Worm (Caenorhabditis elegans) whole organism, young adult: Measurements from ENCODE around the gene F40A3.3.

Experiments used
- B0035.1 ChIP-seq: sonication (generic microtip); optimal IDR thresholded peaks from 2 replicates; lab custom pipeline; 2016; ENCODE audit warnings: missing genetic modification characterization, mild to moderate bottlenecking, missing compliant biosample characterization, missing genotype, missing genetic modification reagents
- B0336.3 ChIP-seq: fragments of 200-800 bp; sonication (Bioruptor generic); IDR thresholded peaks from 2 replicates; pipeline ENCODE4 v1.3.6; 2022; ENCODE audit warnings: missing genetic modification characterization, missing compliant biosample characterization
- C17E4.6 ChIP-seq: fragments of 200-800 bp; sonication (Bioruptor generic); IDR thresholded peaks from 2 replicates; pipeline ENCODE4 v1.3.6; 2022; ENCODE audit warnings: missing genetic modification reagents, missing genetic modification characterization, missing compliant biosample characterization
- D2030.7 ChIP-seq: fragments of 200-800 bp; sonication (Bioruptor generic); IDR thresholded peaks from 2 replicates; pipeline ENCODE4 v1.3.6; 2022; ENCODE audit warnings: missing genetic modification reagents, missing genetic modification characterization, missing compliant biosample characterization
- F22D6.2 ChIP-seq: sonication (generic microtip); optimal IDR thresholded peaks from 2 replicates; lab custom pipeline; 2016; ENCODE audit warnings: mild to moderate bottlenecking, missing genetic modification characterization, missing compliant biosample characterization
- F33H1.4 ChIP-seq: fragments of 200-800 bp; sonication (Bioruptor generic); IDR thresholded peaks from 2 replicates; pipeline ENCODE4 v1.3.6; 2022; ENCODE audit warnings: missing genetic modification reagents, missing genetic modification characterization, missing compliant biosample characterization
- K12H6.12 ChIP-seq: fragments of 200-800 bp; sonication (Bioruptor generic); optimal IDR thresholded peaks from 2 replicates; lab custom pipeline; 2018; ENCODE audit warnings: mild to moderate bottlenecking, missing genetic modification characterization, missing compliant biosample characterization
- T07F8.4 ChIP-seq: sonication (generic microtip); optimal IDR thresholded peaks from 2 replicates; lab custom pipeline; 2016; ENCODE audit warnings: mild to moderate bottlenecking, missing genetic modification characterization, moderate library complexity, missing compliant biosample characterization
- T26A5.8 ChIP-seq: sonication (generic microtip); optimal IDR thresholded peaks from 2 replicates; lab custom pipeline; 2016; ENCODE audit warnings: missing genetic modification characterization, missing compliant biosample characterization
- Y53F4B.3 ChIP-seq: fragments of 200-800 bp; sonication (Bioruptor generic); IDR thresholded peaks from 2 replicates; pipeline ENCODE4 v1.3.6; 2022; ENCODE audit warnings: missing genetic modification reagents, missing genetic modification characterization, missing compliant biosample characterization
- Y95B8A.8 ChIP-seq: fragments of 200-800 bp; sonication (Bioruptor generic); IDR thresholded peaks from 2 replicates; pipeline ENCODE4 v1.3.6; 2022; ENCODE audit warnings: missing genetic modification reagents, missing genetic modification characterization, missing compliant biosample characterization
- aptf-2 ChIP-seq: fragments of 200-800 bp; sonication (Bioruptor generic); conservative IDR thresholded peaks from 2 replicates; pipeline ENCODE4 v1.3.6; 2022; ENCODE audit warnings: missing genetic modification reagents, missing genetic modification characterization, missing compliant biosample characterization
- attf-6 ChIP-seq: fragments of 200-800 bp; sonication (Bioruptor generic); IDR thresholded peaks from 2 replicates; pipeline ENCODE4 v1.3.6; 2022; ENCODE audit warnings: missing genetic modification reagents, missing genetic modification characterization, missing compliant biosample characterization
- ceh-100 ChIP-seq: fragments of 200-800 bp; sonication (Bioruptor generic); IDR thresholded peaks from 2 replicates; pipeline ENCODE4 v1.3.6; 2022; ENCODE audit warnings: missing genetic modification reagents, missing genetic modification characterization, missing compliant biosample characterization
- ceh-27 ChIP-seq: fragments of 200-800 bp; sonication (Bioruptor generic); optimal IDR thresholded peaks from 2 replicates; lab custom pipeline; 2018; ENCODE audit warnings: mild to moderate bottlenecking, missing genetic modification characterization, moderate library complexity, missing compliant biosample characterization
- ceh-91 ChIP-seq: fragments of 200-800 bp; sonication (Bioruptor generic); IDR thresholded peaks from 2 replicates; pipeline ENCODE4 v1.3.6; 2022; ENCODE audit warnings: missing genetic modification reagents, missing genetic modification characterization, missing compliant biosample characterization
- chd-7 ChIP-seq: sonication (generic microtip); optimal IDR thresholded peaks from 2 replicates; lab custom pipeline; 2016; ENCODE audit warnings: mild to moderate bottlenecking, missing genetic modification characterization, moderate library complexity, missing compliant biosample characterization
- egrh-3 ChIP-seq: fragments of 200-800 bp; sonication (Bioruptor generic); IDR thresholded peaks from 2 replicates; pipeline ENCODE4 v1.3.6; 2022; ENCODE audit warnings: missing genetic modification reagents, missing genetic modification characterization, missing compliant biosample characterization
- fkh-3 ChIP-seq: sonication (generic microtip); optimal IDR thresholded peaks from 2 replicates; lab custom pipeline; 2016; ENCODE audit warnings: mild to moderate bottlenecking, missing genetic modification characterization, missing compliant biosample characterization
- hmg-1.2 ChIP-seq: fragments of 200-800 bp; sonication (Bioruptor generic); IDR thresholded peaks from 2 replicates; pipeline ENCODE4 v1.3.6; 2022; ENCODE audit warnings: missing genetic modification reagents, missing genetic modification characterization, missing compliant biosample characterization
- hmg-20 ChIP-seq: fragments of 200-800 bp; sonication (Bioruptor generic); IDR thresholded peaks from 2 replicates; pipeline ENCODE4 v1.3.6; 2022; ENCODE audit warnings: missing genetic modification reagents, missing genetic modification characterization, missing compliant biosample characterization
- hrde-1 ChIP-seq: sonication (generic microtip); optimal IDR thresholded peaks from 2 replicates; lab custom pipeline; 2016; ENCODE audit warnings: missing genetic modification characterization, mild to moderate bottlenecking, missing compliant biosample characterization, moderate library complexity, missing genotype, missing genetic modification reagents, borderline replicate concordance
- hsf-1 ChIP-seq: fragments of 200-800 bp; sonication (Bioruptor generic); IDR thresholded peaks from 2 replicates; pipeline ENCODE4 v1.3.6; 2022; ENCODE audit warnings: missing genetic modification reagents, missing genetic modification characterization, missing compliant biosample characterization
- let-526 ChIP-seq: fragments of 200-800 bp; sonication (Bioruptor generic); IDR thresholded peaks from 2 replicates; pipeline ENCODE4 v1.3.6; 2022; ENCODE audit warnings: missing genetic modification reagents, missing genetic modification characterization, missing compliant biosample characterization
- lin-26 ChIP-seq: fragments of 200-800 bp; sonication (Bioruptor generic); IDR thresholded peaks from 2 replicates; pipeline ENCODE4 v1.3.6; 2022; ENCODE audit warnings: missing genetic modification reagents, missing genetic modification characterization, missing compliant biosample characterization
- lin-54 ChIP-seq: fragments of 200-800 bp; sonication (Bioruptor generic); optimal IDR thresholded peaks from 2 replicates; lab custom pipeline; 2018; ENCODE audit warnings: mild to moderate bottlenecking, missing genetic modification characterization, missing compliant biosample characterization
- lsl-1 ChIP-seq: fragments of 200-800 bp; sonication (Bioruptor generic); optimal IDR thresholded peaks from 2 replicates; lab custom pipeline; 2018; ENCODE audit warnings: mild to moderate bottlenecking, missing genetic modification characterization, moderate library complexity, missing compliant biosample characterization
- lsy-27 ChIP-seq: sonication (generic microtip); optimal IDR thresholded peaks from 2 replicates; lab custom pipeline; 2017; ENCODE audit warnings: missing genetic modification characterization, mild to moderate bottlenecking, missing compliant biosample characterization, antibody characterized with exemption, missing genotype, borderline replicate concordance; ENCODE audit not compliant: insufficient read depth
- mes-4 ChIP-seq: sonication (generic microtip); optimal IDR thresholded peaks from 2 replicates; lab custom pipeline; 2016; ENCODE audit warnings: missing genotype, missing genetic modification characterization, missing compliant biosample characterization
- nfyb-1 ChIP-seq: fragments of 200-800 bp; sonication (Bioruptor generic); IDR thresholded peaks from 2 replicates; pipeline ENCODE4 v1.3.6; 2022; ENCODE audit warnings: missing genetic modification reagents, missing genetic modification characterization, missing compliant biosample characterization
- nhr-120 ChIP-seq: fragments of 200-800 bp; sonication (Bioruptor generic); IDR thresholded peaks from 2 replicates; pipeline ENCODE4 v1.3.6; 2022; ENCODE audit warnings: missing genetic modification characterization, missing compliant biosample characterization
- nhr-179 ChIP-seq: sonication (generic microtip); optimal IDR thresholded peaks from 2 replicates; lab custom pipeline; 2016; ENCODE audit warnings: mild to moderate bottlenecking, missing genetic modification characterization, missing compliant biosample characterization
- nhr-27 ChIP-seq: fragments of 200-800 bp; sonication (Bioruptor generic); optimal IDR thresholded peaks from 2 replicates; lab custom pipeline; 2018; ENCODE audit warnings: mild to moderate bottlenecking, missing genetic modification characterization, moderate library complexity, missing compliant biosample characterization
- pbrm-1 ChIP-seq: fragments of 200-800 bp; sonication (Bioruptor generic); IDR thresholded peaks from 2 replicates; pipeline ENCODE4 v1.3.6; 2022; ENCODE audit warnings: missing genetic modification reagents, missing genetic modification characterization, missing compliant biosample characterization
- repo-1 ChIP-seq: sonication (generic microtip); optimal IDR thresholded peaks from 2 replicates; lab custom pipeline; 2017; ENCODE audit warnings: mild to moderate bottlenecking, missing genetic modification characterization, missing compliant biosample characterization
- snpc-1.1 ChIP-seq: sonication (generic microtip); optimal IDR thresholded peaks from 2 replicates; lab custom pipeline; 2017; ENCODE audit warnings: missing genetic modification characterization, mild to moderate bottlenecking, missing compliant biosample characterization, antibody characterized with exemption, moderate library complexity, missing genotype, missing genetic modification reagents; ENCODE audit not compliant: insufficient read depth
- snpc-1.3 ChIP-seq: sonication (generic microtip); optimal IDR thresholded peaks from 2 replicates; lab custom pipeline; 2017; ENCODE audit warnings: missing genetic modification characterization, mild to moderate bottlenecking, missing compliant biosample characterization, antibody characterized with exemption, moderate library complexity, missing genotype, missing genetic modification reagents; ENCODE audit not compliant: insufficient read depth
- snpc-4 ChIP-seq, 5 experiments: fragments of 150-350 bp in 1 of 5; sonication (generic microtip) in 4 of 5; optimal IDR thresholded peaks; 2 replicates each; lab custom pipeline; 2014 to 2018; ENCODE audit warnings: missing genetic modification characterization in 5 of 5, missing biosample characterization in 3 of 5, antibody characterized with exemption in 2 of 5, mild to moderate bottlenecking in 2 of 5, missing compliant biosample characterization in 2 of 5, missing genotype in 2 of 5, moderate library complexity in 2 of 5, missing genetic modification reagents in 1 of 5
- somi-1 ChIP-seq: fragments of 200-800 bp; sonication (Bioruptor generic); optimal IDR thresholded peaks from 2 replicates; lab custom pipeline; 2018; ENCODE audit warnings: mild to moderate bottlenecking, missing genetic modification characterization, missing compliant biosample characterization
- zfh-2 ChIP-seq: fragments of 200-800 bp; sonication (Bioruptor generic); conservative IDR thresholded peaks from 2 replicates; pipeline ENCODE4 v1.3.6; 2022; ENCODE audit warnings: missing genetic modification reagents, missing genetic modification characterization, missing compliant biosample characterization
- zim-3 ChIP-seq: sonication (generic microtip); optimal IDR thresholded peaks from 2 replicates; lab custom pipeline; 2017; ENCODE audit warnings: mild to moderate bottlenecking, missing genetic modification characterization, moderate library complexity, missing compliant biosample characterization
- ztf-6 ChIP-seq: fragments of 200-800 bp; sonication (Bioruptor generic); IDR thresholded peaks from 2 replicates; pipeline ENCODE4 v1.3.6; 2022; ENCODE audit warnings: missing genetic modification reagents, missing genetic modification characterization, missing compliant biosample characterization

Gene F40A3.3

DNA sequence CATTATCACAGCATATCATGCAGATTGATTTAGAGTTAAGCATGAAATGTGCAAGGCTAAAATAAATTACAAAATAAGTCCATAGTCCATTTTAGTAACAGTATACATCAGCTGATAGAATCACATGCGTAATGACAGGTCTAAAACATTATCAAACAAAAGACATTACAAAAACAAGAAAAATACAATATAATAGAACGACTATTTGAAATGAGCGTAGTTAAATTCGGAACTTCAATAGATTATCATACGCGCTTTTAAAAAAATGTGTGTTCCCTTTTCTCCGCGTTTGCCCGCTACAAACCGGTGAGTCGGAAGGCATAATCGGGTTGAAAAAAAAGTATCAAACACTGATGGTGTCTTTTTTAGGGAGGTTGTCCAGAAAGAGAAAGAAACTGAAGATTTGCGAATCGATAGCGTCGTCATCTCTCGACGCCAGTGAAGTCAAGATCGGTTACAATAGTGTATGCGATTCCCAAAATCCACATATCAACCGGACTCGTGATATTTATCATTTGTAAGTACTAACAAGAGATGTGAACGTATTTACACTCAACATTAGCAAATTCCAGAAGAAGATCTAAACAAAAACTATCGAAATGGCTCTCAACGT lies 21.8 kb upstream of the F40A3.3 start, which contains the start of gene C37C3.2:
C37C3.2 (plus strand) TSS at position 563 of the 613 bp plus-strand sequence.
- TF ChIP-seq let-526 (GFP tag; lab: Robert Waterston, UW) (no peak), nhr-27 (tag; lab: Kevin White, UChicago) (no peak), ceh-91 (GFP tag; lab: Robert Waterston, UW) (no peak), hrde-1 (tag; lab: Kevin White, UChicago) (no peak), ceh-100 (GFP tag; lab: Robert Waterston, UW) (no peak), C17E4.6 (GFP tag; lab: Robert Waterston, UW) (no peak), Y53F4B.3 (GFP tag; lab: Robert Waterston, UW) (no peak), lsy-27 (tag; lab: Kevin White, UChicago) (no peak), nhr-179 (no peak), lsl-1 (GFP tag; lab: Kevin White, UChicago) (no peak), fkh-3 (tag; lab: Kevin White, UChicago) (no peak), D2030.7 (no peak), aptf-2 (no peak), somi-1 (GFP tag; lab: Kevin White, UChicago) (no peak)

DNA sequence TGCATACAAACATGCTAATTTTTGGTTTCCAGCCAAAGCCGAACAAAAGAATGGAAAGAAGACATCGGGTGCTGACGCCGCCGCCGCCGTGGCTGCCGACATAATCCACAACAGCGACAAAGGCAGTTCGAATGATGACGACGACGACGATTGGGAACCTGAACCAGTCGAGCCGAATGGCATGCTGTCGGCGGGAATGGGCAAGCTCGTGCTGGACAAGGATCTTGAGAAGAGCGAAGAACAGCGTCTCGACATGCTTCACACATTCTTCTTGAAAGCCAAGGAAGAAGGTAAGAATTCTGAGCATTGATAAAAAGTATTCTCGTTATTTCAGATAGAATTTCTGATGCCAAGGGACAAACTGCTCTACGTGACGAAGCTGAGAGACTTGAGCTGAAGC lies 20.6 kb upstream of the F40A3.3 start:
- TF ChIP-seq zfh-2 (GFP tag; lab: Robert Waterston, UW) (peak; percentile 62), Y95B8A.8 (GFP tag; lab: Robert Waterston, UW) (no peak)

DNA sequence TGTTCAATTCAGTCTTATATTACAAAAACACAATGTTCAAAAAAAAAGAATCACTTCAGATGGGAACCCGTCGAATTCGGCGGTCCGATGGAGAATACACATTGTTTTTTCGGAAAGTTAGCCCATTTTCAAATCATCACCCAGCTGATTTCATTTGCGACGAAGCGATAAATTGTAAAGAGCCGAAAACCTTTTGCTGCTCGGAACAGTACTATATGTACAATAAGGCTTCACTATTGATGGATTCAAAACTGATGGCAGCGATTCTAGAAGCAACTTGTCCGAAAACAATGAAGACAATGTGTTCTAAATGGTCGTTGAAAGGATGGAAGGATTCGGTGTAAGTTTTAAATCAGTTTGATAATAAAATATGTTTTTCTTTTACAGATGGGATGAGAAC lies 19.3 kb upstream of the F40A3.3 start, which contains the start of gene C37C3.1:
C37C3.1 (plus strand) TSS at position 33 of the 400 bp plus-strand sequence.
- TF ChIP-seq T07F8.4 (tag; lab: Kevin White, UChicago) (no peak), snpc-4 (GFP tag; optimal IDR thresholded peaks at IDR 0.05; lab: Kevin White, UChicago) (peak; percentile 9), snpc-4 (tag; optimal IDR thresholded peaks at IDR 0.05; lab: Kevin White, UChicago) (peak in 2 of 4 experiments; percentile 24 to 39), nhr-120 (0 out of 2 replicates have a peak, but pooled peaks have one; percentile 40), K12H6.12 (tag; lab: Kevin White, UChicago) (no peak), B0035.1 (tag; lab: Kevin White, UChicago) (peak; percentile 15), attf-6 (GFP tag; lab: Robert Waterston, UW) (peak; percentile 18; the same call in 1 of the 2 replicates), repo-1 (tag; lab: Kevin White, UChicago) (peak; percentile 85), hsf-1 (GFP tag; lab: Robert Waterston, UW) (peak; percentile 76), hmg-1.2 (GFP tag; lab: Robert Waterston, UW) (0 out of 2 replicates have a peak, but pooled peaks have one; percentile 8), F33H1.4 (GFP tag; lab: Robert Waterston, UW) (peak; percentile 33; the same call in 1 of the 2 replicates), chd-7 (peak; percentile 75), hrde-1 (tag; lab: Kevin White, UChicago) (peak; percentile 75), let-526 (GFP tag; lab: Robert Waterston, UW) (0 out of 2 replicates have a peak, but pooled peaks have one; percentile 9), pbrm-1 (GFP tag; lab: Robert Waterston, UW) (no peak), mes-4 (tag; lab: Kevin White, UChicago) (peak; percentile 3), T26A5.8 (tag; lab: Kevin White, UChicago) (peak; percentile 11), nfyb-1 (peak; percentile 85), snpc-1.1 (peak; percentile 1), fkh-3 (tag; lab: Kevin White, UChicago) (no peak), F22D6.2 (tag; lab: Kevin White, UChicago) (no peak), egrh-3 (GFP tag; lab: Robert Waterston, UW) (no peak), ztf-6 (no peak), B0336.3 (peak; percentile 64; the same call in 1 of the 2 replicates), ceh-100 (GFP tag; lab: Robert Waterston, UW) (0 out of 2 replicates have a peak, but pooled peaks have one; percentile 35), ceh-27 (GFP tag; lab: Kevin White, UChicago) (no peak), lin-54 (peak; percentile 9), zim-3 (tag; lab: Kevin White, UChicago) (peak; percentile 30), snpc-1.3 (tag; lab: Kevin White, UChicago) (no peak), lin-26 (GFP tag; lab: Robert Waterston, UW) (no peak), hmg-20 (GFP tag; lab: Robert Waterston, UW) (peak; percentile 70)
